Worm (Caenorhabditis elegans) whole organism, L4 larva: ENCODE data around the gene rga-3.

Source experiments
- F10B5.3 ChIP-seq: sonication (generic microtip); optimal IDR thresholded peaks from 2 replicates; lab custom pipeline; 2016; ENCODE audit warnings: mild to moderate bottlenecking, missing genetic modification characterization, missing compliant biosample characterization
- F44E2.7 ChIP-seq: fragments of 200-800 bp; sonication (Bioruptor generic); IDR thresholded peaks from 2 replicates; pipeline ENCODE4 v2.1.2; 2022; ENCODE audit warnings: missing genetic modification characterization, missing compliant biosample characterization
- F49E8.2 ChIP-seq: sonication (generic microtip); optimal IDR thresholded peaks from 2 replicates; lab custom pipeline; 2016; ENCODE audit warnings: missing compliant biosample characterization, mild to moderate bottlenecking, missing genetic modification characterization, borderline replicate concordance
- Y105C5A.15 ChIP-seq: fragments of 200-800 bp; sonication (Bioruptor generic); IDR thresholded peaks from 2 replicates; pipeline ENCODE4 v1.3.6; 2022; ENCODE audit warnings: missing genetic modification characterization, missing compliant biosample characterization
- ZK546.5 ChIP-seq, 2 experiments: sonication (generic microtip); optimal IDR thresholded peaks; 2 replicates each; lab custom pipeline; 2017; ENCODE audit warnings: missing biosample characterization in 2 of 2, missing genetic modification characterization in 2 of 2
- aha-1 ChIP-seq: fragments of 150-350 bp; peaks from one replicate; lab custom pipeline; 2014; ENCODE audit warnings: missing biosample characterization, missing genetic modification characterization
- aly-2 ChIP-seq: sonication (generic microtip); optimal IDR thresholded peaks from 2 replicates; lab custom pipeline; 2018; ENCODE audit warnings: missing biosample characterization, missing genetic modification characterization
- ama-1 ChIP-seq: fragments of 150-350 bp; optimal IDR thresholded peaks from 2 replicates; lab custom pipeline; 2014; ENCODE audit warnings: inconsistent platforms, mixed read lengths
- attf-4 ChIP-seq: sonication (generic microtip); optimal IDR thresholded peaks from 3 replicates; lab custom pipeline; 2017; ENCODE audit warnings: missing biosample characterization, missing genetic modification characterization
- ceh-20 ChIP-seq: fragments of 200-800 bp; sonication (Bioruptor generic); IDR thresholded peaks from 2 replicates; pipeline ENCODE4 v1.3.6; 2022; ENCODE audit warnings: missing genetic modification reagents, missing genetic modification characterization, missing compliant biosample characterization
- ceh-32 ChIP-seq: sonication (generic microtip); optimal IDR thresholded peaks from 2 replicates; lab custom pipeline; 2016; ENCODE audit warnings: mild to moderate bottlenecking, missing genetic modification characterization, missing compliant biosample characterization; ENCODE audit not compliant: poor library complexity
- cey-2 ChIP-seq: sonication (generic microtip); optimal IDR thresholded peaks from 3 replicates; lab custom pipeline; 2017; ENCODE audit warnings: missing genetic modification characterization, mild to moderate bottlenecking, missing compliant biosample characterization, antibody characterized with exemption, borderline replicate concordance; ENCODE audit not compliant: insufficient read depth
- daf-16 ChIP-seq, 3 experiments: sonication (generic microtip); optimal IDR thresholded peaks; 2 replicates each; lab custom pipeline; 2016 to 2017; ENCODE audit warnings: missing genetic modification characterization in 3 of 3, missing genetic modification reagents in 3 of 3, mild to moderate bottlenecking in 2 of 3, missing compliant biosample characterization in 2 of 3, missing biosample characterization in 1 of 3, moderate library complexity in 1 of 3
- dmd-6 ChIP-seq: fragments of 200-800 bp; sonication (Bioruptor generic); IDR thresholded peaks from 2 replicates; pipeline ENCODE4 v1.3.6; 2022; ENCODE audit warnings: missing genetic modification reagents, missing genetic modification characterization, missing compliant biosample characterization
- dmd-9 ChIP-seq: fragments of 200-800 bp; sonication (Bioruptor generic); IDR thresholded peaks from 2 replicates; pipeline ENCODE4 v1.3.6; 2022; ENCODE audit warnings: missing genetic modification reagents, missing genetic modification characterization, missing compliant biosample characterization
- dve-1 ChIP-seq: sonication (generic microtip); optimal IDR thresholded peaks from 2 replicates; lab custom pipeline; 2017; ENCODE audit warnings: antibody characterized with exemption, mild to moderate bottlenecking, missing genetic modification characterization, missing compliant biosample characterization; ENCODE audit not compliant: insufficient read depth
- egl-43 ChIP-seq: fragments of 200-800 bp; sonication (Bioruptor generic); IDR thresholded peaks from 2 replicates; pipeline ENCODE4 v1.3.6; 2022; ENCODE audit warnings: missing genetic modification reagents, missing genetic modification characterization, missing compliant biosample characterization
- fkh-10 ChIP-seq: fragments of 150-350 bp; optimal IDR thresholded peaks from 2 replicates; lab custom pipeline; 2014; ENCODE audit warnings: missing biosample characterization, missing genetic modification reagents, missing genetic modification characterization
- hlh-30 ChIP-seq: sonication (generic microtip); optimal IDR thresholded peaks from 2 replicates; lab custom pipeline; 2017; ENCODE audit warnings: antibody characterized with exemption, mild to moderate bottlenecking, missing genetic modification characterization, missing compliant biosample characterization; ENCODE audit not compliant: insufficient read depth
- hmg-1.1 ChIP-seq: fragments of 200-800 bp; sonication (Bioruptor generic); IDR thresholded peaks from 2 replicates; pipeline ENCODE4 v1.3.6; 2022; ENCODE audit warnings: missing genetic modification reagents, missing genetic modification characterization, missing compliant biosample characterization
- lim-7 ChIP-seq: fragments of 200-800 bp; sonication (Bioruptor generic); IDR thresholded peaks from 2 replicates; pipeline ENCODE4 v1.3.6; 2022; ENCODE audit warnings: missing genetic modification characterization, missing compliant biosample characterization
- lin-1 ChIP-seq: fragments of 200-800 bp; sonication (Bioruptor generic); IDR thresholded peaks from 2 replicates; pipeline ENCODE4 v1.3.6; 2022; ENCODE audit warnings: missing genetic modification reagents, missing genetic modification characterization, missing compliant biosample characterization
- lin-13 ChIP-seq: fragments of 150-350 bp; optimal IDR thresholded peaks from 2 replicates; lab custom pipeline; 2014; ENCODE audit warnings: missing biosample characterization, missing genetic modification reagents, missing genetic modification characterization
- lin-15B ChIP-seq: fragments of 150-350 bp; sonication (generic microtip); optimal IDR thresholded peaks from 3 replicates; lab custom pipeline; 2014; ENCODE audit warnings: missing biosample characterization, missing genetic modification characterization
- lin-29 ChIP-seq: fragments of 200-800 bp; sonication (Bioruptor generic); IDR thresholded peaks from 2 replicates; pipeline ENCODE4 v1.3.6; 2022; ENCODE audit warnings: missing genetic modification reagents, missing genetic modification characterization, missing compliant biosample characterization
- mdt-29 ChIP-seq: fragments of 200-800 bp; sonication (Bioruptor generic); IDR thresholded peaks from 2 replicates; pipeline ENCODE4 v1.3.6; 2022; ENCODE audit warnings: missing genetic modification reagents, missing genetic modification characterization, missing compliant biosample characterization
- mep-1 ChIP-seq: fragments of 150-350 bp; sonication (generic microtip); optimal IDR thresholded peaks from 3 replicates; lab custom pipeline; 2014; ENCODE audit warnings: missing biosample characterization, missing genetic modification characterization
- mxl-2 ChIP-seq: fragments of 200-800 bp; sonication (Bioruptor generic); conservative IDR thresholded peaks from 2 replicates; pipeline ENCODE4 v1.3.6; 2022; ENCODE audit warnings: missing genetic modification reagents, missing genetic modification characterization, missing compliant biosample characterization
- nhr-10 ChIP-seq: fragments of 150-350 bp; optimal IDR thresholded peaks from 2 replicates; lab custom pipeline; 2014; ENCODE audit warnings: missing biosample characterization, missing genetic modification characterization
- nhr-11 ChIP-seq: fragments of 150-350 bp; optimal IDR thresholded peaks from 2 replicates; lab custom pipeline; 2014; ENCODE audit warnings: missing biosample characterization, missing genetic modification characterization
- nhr-111 ChIP-seq: fragments of 200-800 bp; sonication (Bioruptor generic); optimal IDR thresholded peaks from 2 replicates; lab custom pipeline; 2018; ENCODE audit warnings: mild to moderate bottlenecking, missing genetic modification characterization, missing compliant biosample characterization
- nhr-28 ChIP-seq: fragments of 150-350 bp; optimal IDR thresholded peaks from 2 replicates; lab custom pipeline; 2014; ENCODE audit warnings: missing biosample characterization, missing genetic modification characterization
- nhr-48 ChIP-seq: sonication (generic microtip); optimal IDR thresholded peaks from 2 replicates; lab custom pipeline; 2016; ENCODE audit warnings: mild to moderate bottlenecking, missing genetic modification characterization, missing compliant biosample characterization
- nhr-77 ChIP-seq: fragments of 150-350 bp; optimal IDR thresholded peaks from 2 replicates; lab custom pipeline; 2014; ENCODE audit warnings: missing biosample characterization, missing genetic modification characterization
- pha-4 ChIP-seq, 2 experiments: fragments of 150-350 bp in 1 of 2; fragments of 200-800 bp in 1 of 2; sonication (Bioruptor generic) in 1 of 2; IDR thresholded peaks in 1 of 2; optimal IDR thresholded peaks in 1 of 2; 2 replicates each; pipeline versions ENCODE4 v1.3.6 to Lab custom; 2014 to 2022; ENCODE audit warnings: missing genetic modification characterization in 2 of 2, missing genetic modification reagents in 2 of 2, missing biosample characterization in 1 of 2, missing compliant biosample characterization in 1 of 2
- rbr-2 ChIP-seq: sonication (generic microtip); optimal IDR thresholded peaks from 2 replicates; lab custom pipeline; 2016; ENCODE audit warnings: missing genotype, missing genetic modification characterization, missing compliant biosample characterization
- sdz-12 ChIP-seq: fragments of 200-800 bp; sonication (Bioruptor generic); optimal IDR thresholded peaks from 2 replicates; lab custom pipeline; 2018; ENCODE audit warnings: mild to moderate bottlenecking, missing genetic modification characterization, missing compliant biosample characterization
- tra-1 ChIP-seq: fragments of 200-800 bp; sonication (Bioruptor generic); IDR thresholded peaks from 2 replicates; pipeline ENCODE4 v1.3.6; 2022; ENCODE audit warnings: missing genetic modification reagents, missing genetic modification characterization, missing compliant biosample characterization
- unc-39 ChIP-seq: sonication (generic microtip); optimal IDR thresholded peaks from 2 replicates; lab custom pipeline; 2017; ENCODE audit warnings: missing biosample characterization, missing genetic modification characterization
- zfp-2 ChIP-seq: sonication (generic microtip); optimal IDR thresholded peaks from 2 replicates; lab custom pipeline; 2016; ENCODE audit warnings: mild to moderate bottlenecking, missing genetic modification characterization, missing compliant biosample characterization
- zfp-3 ChIP-seq: fragments of 200-800 bp; sonication (Bioruptor generic); conservative IDR thresholded peaks from 2 replicates; pipeline ENCODE4 v1.3.6; 2022; ENCODE audit warnings: missing genetic modification reagents, missing genetic modification characterization, missing compliant biosample characterization
- zip-11 ChIP-seq: fragments of 200-800 bp; sonication (Bioruptor generic); IDR thresholded peaks from 2 replicates; pipeline ENCODE4 v1.3.6; 2022; ENCODE audit warnings: missing genetic modification characterization, missing compliant biosample characterization
- ztf-11 ChIP-seq: fragments of 150-350 bp; optimal IDR thresholded peaks from 2 replicates; lab custom pipeline; 2014; ENCODE audit warnings: missing biosample characterization, missing genetic modification characterization

rga-3 gene

ce11 chrV:5676011-5676410, 41.7 kb upstream of the rga-3 start, which contains the start of gene pqn-13:
pqn-13 (minus strand) TSS chrV:5676111.
- TF ChIP-seq nhr-48 (tag; lab: Kevin White, UChicago) = no peak
- no peak for TF ChIP-seq aha-1 (tag; lab: Kevin White, UChicago)
- no peak for TF ChIP-seq lim-7 (GFP tag; lab: Robert Waterston, UW)
- TF ChIP-seq ZK546.5 (tag; optimal IDR thresholded peaks at IDR 0.05; lab: Kevin White, UChicago) = no peak
- TF ChIP-seq dmd-9 (GFP tag; lab: Robert Waterston, UW) = no peak
- TF ChIP-seq F49E8.2 (tag; lab: Kevin White, UChicago) = no peak
- TF ChIP-seq zfp-2 (tag; lab: Kevin White, UChicago) = no peak
- TF ChIP-seq mdt-29 = no peak
- TF ChIP-seq zfp-3 (GFP tag; lab: Robert Waterston, UW) = no peak
- no peak for TF ChIP-seq lin-13 (GFP tag; lab: Kevin White, UChicago)
- TF ChIP-seq dve-1 (tag; lab: Kevin White, UChicago) = no peak
- no peak for TF ChIP-seq fkh-10 (GFP tag; lab: Kevin White, UChicago)
- TF ChIP-seq mxl-2 = no peak
- no peak for TF ChIP-seq hmg-1.1 (GFP tag; lab: Robert Waterston, UW)
- no peak for TF ChIP-seq nhr-28 (tag; lab: Kevin White, UChicago)
- TF ChIP-seq unc-39 (tag; lab: Kevin White, UChicago) = no peak
- no peak for TF ChIP-seq cey-2 (tag; lab: Kevin White, UChicago)
- TF ChIP-seq nhr-10 (tag; lab: Kevin White, UChicago) = no peak

ce11 chrV:5677947-5678346, 39.7 kb upstream of the rga-3 start:
- no peak for TF ChIP-seq lin-15B (tag; lab: Kevin White, UChicago)
- peak; percentile 93 for TF ChIP-seq aha-1 (tag; lab: Kevin White, UChicago)

- TF ChIP-seq ceh-32 (tag; lab: Kevin White, UChicago) = no peak
- TF ChIP-seq ama-1 = peak; percentile 45
- no peak for TF ChIP-seq daf-16 (GFP tag; optimal IDR thresholded peaks at IDR 0.05; lab: Kevin White, UChicago)
- TF ChIP-seq daf-16 (tag; optimal IDR thresholded peaks at IDR 0.05; lab: Kevin White, UChicago) = peak; percentile 1
- TF ChIP-seq, all 104 proteins: peak for 2
Observed at ce11 chrV:5682530-5682929, 35.2 kb upstream of the rga-3 start, which contains the start of gene prp-39. prp-39 (minus strand) TSS chrV:5682630.

ce11 chrV:5684534-5684933, 33.2 kb upstream of the rga-3 start, which contains the start of the genes hmgs-1 and F25B4.4:
hmgs-1 (minus strand) TSS chrV:5684589.
F25B4.4 (plus strand) TSS chrV:5684873.
- peak; percentile 88 for TF ChIP-seq rbr-2 (tag; lab: Kevin White, UChicago)
- TF ChIP-seq tra-1 (GFP tag; lab: Robert Waterston, UW) = peak; percentile 79
- no peak for TF ChIP-seq aly-2 (tag; lab: Kevin White, UChicago)
- no peak for TF ChIP-seq lin-29
- TF ChIP-seq F49E8.2 (tag; lab: Kevin White, UChicago) = peak; percentile 12
- TF ChIP-seq sdz-12 (GFP tag; lab: Kevin White, UChicago) = no peak
- no peak for TF ChIP-seq lim-7 (GFP tag; lab: Robert Waterston, UW)
- no peak for TF ChIP-seq attf-4 (tag; lab: Kevin White, UChicago)
- peak; percentile 93 for TF ChIP-seq nhr-77 (tag; lab: Kevin White, UChicago)
- peak; percentile 80 for TF ChIP-seq dmd-6 (GFP tag; lab: Robert Waterston, UW)
- TF ChIP-seq nhr-111 = no peak
- peak; percentile 73 for TF ChIP-seq nhr-28 (tag; lab: Kevin White, UChicago)
- TF ChIP-seq hlh-30 (tag; lab: Kevin White, UChicago) = peak; percentile 85
- peak; percentile 49 for TF ChIP-seq nhr-48 (tag; lab: Kevin White, UChicago)
- peak; percentile 76; the same call in 1 of the 2 replicates for TF ChIP-seq pha-4 (GFP tag; IDR thresholded peaks at IDR 0.05; lab: Robert Waterston, UW)
- TF ChIP-seq pha-4 (tag; optimal IDR thresholded peaks at IDR 0.05; lab: Kevin White, UChicago) = peak; percentile 77
- TF ChIP-seq F44E2.7 (GFP tag; lab: Robert Waterston, UW) = no peak
- no peak for TF ChIP-seq zip-11 (GFP tag; lab: Robert Waterston, UW)
- no peak for TF ChIP-seq egl-43 (GFP tag; lab: Robert Waterston, UW)
- peak; percentile 50 for TF ChIP-seq ceh-20 (GFP tag; lab: Robert Waterston, UW)
- TF ChIP-seq nhr-11 (tag; lab: Kevin White, UChicago) = peak; percentile 95
- TF ChIP-seq mep-1 (tag; lab: Kevin White, UChicago) = peak; percentile 95
- TF ChIP-seq lin-13 (GFP tag; lab: Kevin White, UChicago) = peak; percentile 91
- peak; percentile 62 for TF ChIP-seq ama-1
- no peak for TF ChIP-seq mdt-29
- TF ChIP-seq dve-1 (tag; lab: Kevin White, UChicago) = peak; percentile 94
- no peak for TF ChIP-seq lin-1
- TF ChIP-seq ztf-11 (tag; lab: Kevin White, UChicago) = no peak
- TF ChIP-seq unc-39 (tag; lab: Kevin White, UChicago) = no peak
- TF ChIP-seq F10B5.3 (tag; lab: Kevin White, UChicago) = no peak
- no peak for TF ChIP-seq Y105C5A.15 (GFP tag; lab: Robert Waterston, UW)
- TF ChIP-seq lin-15B (tag; lab: Kevin White, UChicago) = peak; percentile 26
